Worm (Caenorhabditis elegans) whole organism, mixed stage, embryonic: Measurements from ENCODE around the gene fbxa-18.

ENCODE experiments used
- M03D4.4 ChIP-seq: sonication (generic microtip); optimal IDR thresholded peaks from 2 replicates; lab custom pipeline; 2017; ENCODE audit warnings: mild to moderate bottlenecking, missing genetic modification characterization, missing compliant biosample characterization
- blmp-1 ChIP-seq: fragments of 150-350 bp; optimal IDR thresholded peaks from 2 replicates; lab custom pipeline; 2014; ENCODE audit warnings: missing biosample characterization, missing genetic modification characterization
- ceh-39 ChIP-seq: fragments of 150-350 bp; optimal IDR thresholded peaks from 2 replicates; lab custom pipeline; 2014; ENCODE audit warnings: missing biosample characterization, missing genetic modification characterization
- ceh-43 ChIP-seq: fragments of 200-800 bp; sonication (Bioruptor generic); optimal IDR thresholded peaks from 2 replicates; lab custom pipeline; 2018; ENCODE audit warnings: mild to moderate bottlenecking, missing genetic modification characterization, moderate library complexity, missing compliant biosample characterization
- ceh-83 ChIP-seq: fragments of 200-800 bp; sonication (Bioruptor generic); optimal IDR thresholded peaks from 2 replicates; lab custom pipeline; 2018; ENCODE audit warnings: mild to moderate bottlenecking, missing genetic modification characterization, missing compliant biosample characterization
- ces-1 ChIP-seq: fragments of 150-350 bp; optimal IDR thresholded peaks from 2 replicates; lab custom pipeline; 2014; ENCODE audit warnings: missing biosample characterization, missing genetic modification reagents, missing genetic modification characterization
- cnd-1 ChIP-seq: fragments of 200-800 bp; sonication (Bioruptor generic); optimal IDR thresholded peaks from 2 replicates; lab custom pipeline; 2018; ENCODE audit warnings: mild to moderate bottlenecking, missing genetic modification characterization, missing compliant biosample characterization
- drap-1 ChIP-seq: fragments of 200-800 bp; sonication (Bioruptor generic); optimal IDR thresholded peaks from 3 replicates; lab custom pipeline; 2018; ENCODE audit warnings: mild to moderate bottlenecking, missing genetic modification characterization, missing compliant biosample characterization
- elt-1 ChIP-seq: sonication (generic microtip); optimal IDR thresholded peaks from 2 replicates; lab custom pipeline; 2017; ENCODE audit warnings: missing genetic modification characterization, mild to moderate bottlenecking, missing compliant biosample characterization, antibody characterized with exemption, moderate library complexity, borderline replicate concordance; ENCODE audit not compliant: insufficient read depth
- elt-3 ChIP-seq: fragments of 150-350 bp; optimal IDR thresholded peaks from 2 replicates; lab custom pipeline; 2014; ENCODE audit warnings: missing biosample characterization, missing genetic modification characterization
- ham-2 ChIP-seq: fragments of 200-800 bp; sonication (Bioruptor generic); optimal IDR thresholded peaks from 2 replicates; lab custom pipeline; 2018; ENCODE audit warnings: mild to moderate bottlenecking, missing genetic modification characterization, missing compliant biosample characterization
- hlh-1 ChIP-seq: fragments of 150-350 bp; optimal IDR thresholded peaks from 2 replicates; lab custom pipeline; 2014; ENCODE audit warnings: missing biosample characterization, missing genetic modification reagents, missing genetic modification characterization
- lin-13 ChIP-seq: fragments of 150-350 bp; optimal IDR thresholded peaks from 2 replicates; lab custom pipeline; 2014; ENCODE audit warnings: missing biosample characterization, missing genetic modification characterization
- mab-5 ChIP-seq: fragments of 150-350 bp; optimal IDR thresholded peaks from 2 replicates; lab custom pipeline; 2014; ENCODE audit warnings: missing biosample characterization, missing genetic modification characterization
- mep-1 ChIP-seq: fragments of 150-350 bp; optimal IDR thresholded peaks from 2 replicates; lab custom pipeline; 2017; ENCODE audit warnings: missing biosample characterization, missing genetic modification reagents, missing genetic modification characterization, inconsistent platforms
- mls-2 ChIP-seq: sonication (generic microtip); optimal IDR thresholded peaks from 2 replicates; lab custom pipeline; 2016; ENCODE audit warnings: mild to moderate bottlenecking, missing genetic modification characterization, moderate library complexity, missing compliant biosample characterization
- nhr-76 ChIP-seq: sonication (generic microtip); optimal IDR thresholded peaks from 2 replicates; lab custom pipeline; 2017; ENCODE audit warnings: missing biosample characterization, missing genetic modification characterization
- pha-4 ChIP-seq: fragments of 150-350 bp; optimal IDR thresholded peaks from 2 replicates; lab custom pipeline; 2018; ENCODE audit warnings: missing biosample characterization, missing genetic modification reagents, missing genetic modification characterization
- sem-2 ChIP-seq: fragments of 200-800 bp; sonication (Bioruptor generic); optimal IDR thresholded peaks from 2 replicates; lab custom pipeline; 2018; ENCODE audit warnings: mild to moderate bottlenecking, missing genetic modification characterization, missing compliant biosample characterization
- snpc-4 ChIP-seq: fragments of 150-350 bp; optimal IDR thresholded peaks from 2 replicates; lab custom pipeline; 2014; ENCODE audit warnings: missing biosample characterization, missing genetic modification characterization
- sptf-1 ChIP-seq: sonication (generic microtip); optimal IDR thresholded peaks from 2 replicates; lab custom pipeline; 2017; ENCODE audit warnings: mild to moderate bottlenecking, missing genetic modification characterization, moderate library complexity, missing compliant biosample characterization
- tbx-8 ChIP-seq: fragments of 200-800 bp; sonication (Bioruptor generic); optimal IDR thresholded peaks from 2 replicates; lab custom pipeline; 2018; ENCODE audit warnings: mild to moderate bottlenecking, missing genetic modification characterization, moderate library complexity, missing compliant biosample characterization
- unc-39 ChIP-seq: fragments of 150-350 bp; optimal IDR thresholded peaks from 2 replicates; lab custom pipeline; 2014; ENCODE audit warnings: missing biosample characterization, missing genetic modification characterization
- unc-62 ChIP-seq: fragments of 150-350 bp; optimal IDR thresholded peaks from 2 replicates; lab custom pipeline; 2014; ENCODE audit warnings: missing biosample characterization, missing genetic modification reagents, missing genetic modification characterization
- ztf-11 ChIP-seq: fragments of 150-350 bp; optimal IDR thresholded peaks from 2 replicates; lab custom pipeline; 2014; ENCODE audit warnings: missing biosample characterization, missing genetic modification characterization

The fbxa-18 gene

ce11 chrV:16182110-16182509 is 39.6 kb downstream of the fbxa-18 start, which contains the start of gene srz-13:
srz-13 (plus strand) TSS chrV:16182410.
- TF ChIP-seq lin-13 (tag; lab: Kevin White, UChicago): no peak
- TF ChIP-seq ztf-11 (tag; lab: Kevin White, UChicago): no peak
- TF ChIP-seq nhr-76: no peak
- TF ChIP-seq tbx-8 (GFP tag; lab: Kevin White, UChicago): no peak
- no peak for TF ChIP-seq pha-4 (tag; lab: Kevin White, UChicago)
- no peak for TF ChIP-seq M03D4.4
- TF ChIP-seq blmp-1 (tag; lab: Kevin White, UChicago): no peak
- no peak for TF ChIP-seq elt-3 (tag; lab: Kevin White, UChicago)
- TF ChIP-seq mls-2 (tag; lab: Kevin White, UChicago): no peak
- no peak for TF ChIP-seq hlh-1 (tag; lab: Kevin White, UChicago)
- no peak for TF ChIP-seq sptf-1 (tag; lab: Kevin White, UChicago)
- TF ChIP-seq snpc-4 (tag; lab: Kevin White, UChicago): no peak
- TF ChIP-seq, all 35 proteins: peak for 0

- TF ChIP-seq drap-1 (GFP tag; lab: Kevin White, UChicago): no peak
- no peak for TF ChIP-seq ces-1
- TF ChIP-seq unc-62 (GFP tag; lab: Kevin White, UChicago): no peak
- TF ChIP-seq sptf-1 (tag; lab: Kevin White, UChicago): no peak
- no peak for TF ChIP-seq sem-2
- TF ChIP-seq nhr-76: no peak
- TF ChIP-seq snpc-4 (tag; lab: Kevin White, UChicago): no peak
- TF ChIP-seq ceh-43 (GFP tag; lab: Kevin White, UChicago): no peak
- no peak for TF ChIP-seq ceh-83 (GFP tag; lab: Kevin White, UChicago)
- no peak for TF ChIP-seq mep-1 (tag; lab: Kevin White, UChicago)
- no peak for TF ChIP-seq ham-2 (GFP tag; lab: Kevin White, UChicago)
- no peak for TF ChIP-seq elt-3 (tag; lab: Kevin White, UChicago)
- no peak for TF ChIP-seq pha-4 (tag; lab: Kevin White, UChicago)
- TF ChIP-seq, all 35 proteins: peak for 0
Observed at ce11 chrV:16182918-16183317, 40.4 kb downstream of the fbxa-18 start, which contains the start of gene srh-277. srh-277 (plus strand) TSS chrV:16183218.

ce11 chrV:16183357-16183756 is 40.9 kb downstream of the fbxa-18 start, which contains the start of gene srz-14:
srz-14 (plus strand) TSS chrV:16183657.
- TF ChIP-seq unc-62 (GFP tag; lab: Kevin White, UChicago): no peak
- TF ChIP-seq elt-3 (tag; lab: Kevin White, UChicago): no peak
- no peak for TF ChIP-seq ceh-43 (GFP tag; lab: Kevin White, UChicago)
- no peak for TF ChIP-seq ztf-11 (tag; lab: Kevin White, UChicago)

ce11 chrV:16190485-16190884 is 48.0 kb downstream of the fbxa-18 start, which contains the start of gene srh-281:
srh-281 (plus strand) TSS chrV:16190785.
- TF ChIP-seq nhr-76 (no peak), elt-1 (tag; lab: Kevin White, UChicago) (no peak), cnd-1 (tag; lab: Kevin White, UChicago) (no peak), hlh-1 (tag; lab: Kevin White, UChicago) (no peak), ztf-11 (tag; lab: Kevin White, UChicago) (no peak), sptf-1 (tag; lab: Kevin White, UChicago) (no peak)
- TF ChIP-seq, all 35 proteins: peak for 0

ce11 chrV:16192114-16192513 is 49.6 kb downstream of the fbxa-18 start, which contains the start of gene srh-279:
srh-279 (plus strand) TSS chrV:16192414.
- TF ChIP-seq mls-2 (tag; lab: Kevin White, UChicago) (no peak), ceh-39 (tag; lab: Kevin White, UChicago) (no peak), hlh-1 (tag; lab: Kevin White, UChicago) (no peak), elt-1 (tag; lab: Kevin White, UChicago) (no peak), blmp-1 (tag; lab: Kevin White, UChicago) (no peak), unc-39 (tag; lab: Kevin White, UChicago) (no peak), mab-5 (tag; lab: Kevin White, UChicago) (no peak), ceh-83 (GFP tag; lab: Kevin White, UChicago) (no peak)
